Worm (Caenorhabditis elegans) whole organism, mixed stage, embryonic: ENCODE measurements around the gene C33F10.1.

Experiments
- hlh-1 ChIP-seq: fragments of 150-350 bp; optimal IDR thresholded peaks from 2 replicates; lab custom pipeline; 2014; ENCODE audit warnings: missing biosample characterization, missing genetic modification reagents, missing genetic modification characterization
- lin-13 ChIP-seq: fragments of 150-350 bp; optimal IDR thresholded peaks from 2 replicates; lab custom pipeline; 2014; ENCODE audit warnings: missing biosample characterization, missing genetic modification characterization

C33F10.1 gene

DNA sequence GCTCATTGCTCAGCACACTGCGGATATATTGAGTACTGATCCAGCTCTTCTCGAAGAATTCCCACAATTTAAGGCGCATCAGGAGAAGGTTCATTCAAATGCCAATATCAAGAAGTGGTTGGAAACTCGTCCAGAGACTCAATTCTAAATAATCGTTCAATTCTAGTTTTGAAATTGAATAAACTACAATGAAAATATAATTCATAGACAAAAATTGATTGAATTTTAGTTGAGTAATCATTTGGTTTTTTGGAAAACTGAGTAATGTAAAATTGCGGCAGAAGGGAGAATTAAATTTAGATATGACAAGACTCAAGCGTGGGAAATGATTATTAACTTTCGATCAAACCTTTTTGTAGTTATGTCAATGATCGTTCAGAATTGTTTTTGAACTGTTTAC is 49.6 kb downstream of the C33F10.1 start:
- TF ChIP-seq hlh-1 = no peak
- no peak for TF ChIP-seq lin-13 (tag; lab: Kevin White, UChicago)
